Worm (Caenorhabditis elegans): ENCODE measurements around the gene let-268.

The let-268 gene

DNA sequence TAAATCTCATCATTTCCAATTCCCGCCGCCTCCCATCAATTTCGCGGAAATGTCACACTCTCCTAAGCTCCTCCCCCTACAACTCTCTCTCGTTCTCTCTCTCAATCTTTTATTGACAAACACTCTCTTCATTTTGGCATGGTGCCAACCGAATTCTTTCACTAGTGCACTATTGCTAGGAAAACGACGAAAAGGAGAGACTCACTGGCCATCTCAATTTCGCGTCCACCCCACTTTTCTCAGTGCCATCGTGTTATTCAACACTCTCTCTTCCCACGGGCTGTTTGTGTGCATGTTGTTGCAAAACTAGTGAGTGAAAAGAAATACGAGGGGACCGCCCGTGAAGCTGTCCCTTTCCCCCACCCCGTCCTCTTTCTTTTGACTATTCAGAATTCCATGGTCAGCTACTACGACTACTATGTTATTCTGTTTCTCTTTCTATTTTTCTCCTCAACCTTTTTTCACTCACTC is 54.9 kb downstream of the let-268 start (continued):
- peak; percentile 18 for TF ChIP-seq mxl-3 (GFP tag; optimal IDR thresholded peaks at IDR 0.05)
- TF ChIP-seq ceh-32 (tag; optimal IDR thresholded peaks at IDR 0.05; ENCODE audit: poor library complexity): no peak
- TF ChIP-seq gei-8 (GFP tag; optimal IDR thresholded peaks at IDR 0.05): no peak
- TF ChIP-seq lin-15B (tag; optimal IDR thresholded peaks at IDR 0.05): no peak
- no peak for TF ChIP-seq T20F7.1 (GFP tag; optimal IDR thresholded peaks at IDR 0.05)
- TF ChIP-seq ceh-82 (tag; optimal IDR thresholded peaks at IDR 0.05): no peak
- no peak for TF ChIP-seq daf-19 (GFP tag; conservative IDR thresholded peaks at IDR 0.05)
- no peak for TF ChIP-seq unc-39 (tag; optimal IDR thresholded peaks at IDR 0.05)
- TF ChIP-seq ztf-11 (tag; optimal IDR thresholded peaks at IDR 0.05): no peak
- TF ChIP-seq dve-1 (tag; optimal IDR thresholded peaks at IDR 0.05; ENCODE audit: insufficient read depth): no peak
- no peak for TF ChIP-seq Y75B8A.6 (GFP tag; IDR thresholded peaks at IDR 0.05)
- TF ChIP-seq sdz-12 (GFP tag; optimal IDR thresholded peaks at IDR 0.05): no peak
- peak; percentile 42 for TF ChIP-seq hlh-11 (tag; optimal IDR thresholded peaks at IDR 0.05)
- no peak for TF ChIP-seq saeg-2 (GFP tag; IDR thresholded peaks at IDR 0.05)
- TF ChIP-seq dmd-9 (GFP tag; IDR thresholded peaks at IDR 0.05): no peak

All from whole organism, L4 larva.